Worm (Caenorhabditis elegans): ENCODE data around the gene F20D1.22.

F20D1.22 gene

DNA sequence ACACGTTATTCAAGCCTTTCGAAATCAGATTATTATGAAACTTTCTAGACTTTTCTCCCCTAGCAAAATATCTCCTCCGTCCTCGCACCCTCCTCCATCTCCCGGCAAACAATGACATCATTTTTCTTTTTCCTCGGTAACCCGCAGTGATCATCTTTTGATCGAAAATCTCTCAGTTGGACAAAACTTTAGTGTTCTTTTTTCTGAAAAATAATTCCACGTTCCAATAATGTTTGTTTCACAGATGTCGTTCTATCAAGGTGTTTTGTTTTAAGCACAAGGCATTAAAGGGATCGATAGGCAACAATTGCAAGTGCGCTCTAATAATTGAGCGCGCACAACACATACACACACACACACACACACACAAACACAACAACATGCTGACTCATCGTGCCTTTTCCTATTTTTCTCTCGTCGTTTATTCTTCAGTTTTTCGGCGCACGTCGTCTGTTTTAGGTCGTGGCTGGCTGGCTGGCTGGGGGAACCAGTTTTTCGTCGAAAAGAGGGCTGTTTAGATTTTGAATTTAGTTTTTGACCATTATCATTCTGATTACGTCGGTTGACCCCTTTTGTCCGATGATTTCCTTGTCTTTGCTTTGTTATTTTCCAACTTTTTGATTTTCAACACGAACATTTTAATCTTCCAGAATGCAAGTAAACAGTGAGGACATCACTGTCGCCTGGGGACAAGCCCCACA, 9.0 kb downstream of the F20D1.22 start, which contains the start of gene F20D1.3 (continued):
- TF ChIP-seq nhr-77 (tag; optimal IDR thresholded peaks at IDR 0.05): peak; percentile 29
- TF ChIP-seq hlh-11 (tag; optimal IDR thresholded peaks at IDR 0.05): peak; percentile 80
- no peak for TF ChIP-seq nhr-6 (tag; optimal IDR thresholded peaks at IDR 0.05)
- TF ChIP-seq lin-29 (GFP tag; IDR thresholded peaks at IDR 0.05): no peak
- no peak for TF ChIP-seq lin-39 (tag; optimal IDR thresholded peaks at IDR 0.05)

DNA sequence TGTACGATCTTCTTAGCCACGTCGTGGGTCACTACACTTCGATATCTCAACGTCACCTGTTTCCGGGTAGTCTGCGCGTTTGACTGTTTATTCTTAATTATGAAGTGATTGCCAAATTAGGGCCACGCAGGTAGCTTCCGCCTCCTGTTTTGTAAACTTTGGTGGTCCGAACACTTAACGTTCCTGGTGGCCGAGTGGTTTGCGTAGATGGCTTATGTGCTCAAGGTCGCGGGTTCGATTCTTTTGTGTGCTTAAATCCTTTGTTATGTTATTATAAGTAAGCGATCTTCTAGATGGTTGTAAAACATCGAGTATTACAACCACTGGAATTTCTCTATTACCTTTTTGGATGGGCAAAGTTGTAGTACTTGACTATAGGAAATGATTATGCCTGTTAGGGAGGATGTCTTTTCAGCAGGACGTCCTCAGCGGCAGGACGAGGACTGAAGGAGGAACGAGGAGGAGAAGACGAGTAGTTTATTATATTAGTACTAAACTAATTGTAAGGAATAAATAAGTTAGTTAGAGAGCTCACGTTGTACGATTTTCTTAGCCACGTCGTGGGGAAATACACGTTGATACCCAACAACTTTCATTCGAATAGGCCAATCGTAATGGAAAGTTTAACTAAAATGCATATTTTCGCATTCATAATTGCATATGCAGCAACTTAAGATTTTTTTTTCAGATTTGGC, 10.4 kb downstream of the F20D1.22 start:
- TF ChIP-seq nhr-42 (GFP tag; IDR thresholded peaks at IDR 0.05): no peak
- peak; percentile 44 for TF ChIP-seq ces-1 (GFP tag; optimal IDR thresholded peaks at IDR 0.05)
- TF ChIP-seq lim-7 (GFP tag; IDR thresholded peaks at IDR 0.05): 0 out of 2 replicates have a peak, but pooled peaks have one; percentile 13
- TF ChIP-seq F26F4.8 (GFP tag; conservative IDR thresholded peaks at IDR 0.05): 0 out of 2 replicates have a peak, but pooled peaks have one; percentile 19
- peak; percentile 14 for TF ChIP-seq mes-2 (tag; optimal IDR thresholded peaks at IDR 0.05; ENCODE audit: poor library complexity, severe bottlenecking)
- TF ChIP-seq Y75B8A.6 (GFP tag; IDR thresholded peaks at IDR 0.05): no peak
- peak; percentile 91 for TF ChIP-seq aha-1 (tag)
- TF ChIP-seq madf-9 (GFP tag; conservative IDR thresholded peaks at IDR 0.05): no peak
- 0 out of 2 replicates have a peak, but pooled peaks have one; percentile 35 for TF ChIP-seq snpc-1.2 (GFP tag; IDR thresholded peaks at IDR 0.05)

DNA sequence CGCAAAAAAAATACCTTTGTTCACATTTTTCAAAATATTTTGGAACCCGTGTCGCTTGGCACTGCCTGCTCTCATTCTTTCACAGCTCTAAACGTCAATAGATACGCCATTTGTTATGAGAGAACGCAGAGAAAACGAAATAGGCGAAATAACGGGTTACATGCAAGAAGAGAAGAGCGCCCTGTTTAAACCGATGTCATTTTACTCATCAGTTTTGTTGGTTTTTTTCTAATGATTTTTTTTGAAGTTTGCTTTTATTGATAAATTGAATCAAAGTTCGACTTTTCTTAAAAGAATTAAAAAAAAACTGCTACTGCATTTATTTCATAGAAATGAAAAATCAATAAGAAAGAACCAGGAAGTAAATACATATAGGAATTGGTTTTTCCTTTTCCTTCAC, 12.1 kb downstream of the F20D1.22 start:
- peak; percentile 32 for TF ChIP-seq ztf-7 (tag; optimal IDR thresholded peaks at IDR 0.05)
- no peak for TF ChIP-seq Y105C5A.15 (GFP tag; IDR thresholded peaks at IDR 0.05)
- peak; percentile 13; the same call in 1 of the 2 replicates for TF ChIP-seq lin-38 (GFP tag; IDR thresholded peaks at IDR 0.05)
- no peak for TF ChIP-seq dmd-8 (GFP tag; IDR thresholded peaks at IDR 0.05)
- TF ChIP-seq tag-97 (GFP tag; IDR thresholded peaks at IDR 0.05): no peak
- TF ChIP-seq daf-19 (GFP tag; conservative IDR thresholded peaks at IDR 0.05): no peak
- no peak for TF ChIP-seq pha-4 (GFP tag; IDR thresholded peaks at IDR 0.05)
- peak; percentile 62 for TF ChIP-seq pha-4 (tag; optimal IDR thresholded peaks at IDR 0.05)
- TF ChIP-seq lin-39 (tag; optimal IDR thresholded peaks at IDR 0.05): no peak
- no peak for TF ChIP-seq nhr-6 (tag; optimal IDR thresholded peaks at IDR 0.05)
- no peak for TF ChIP-seq mxl-3 (GFP tag; optimal IDR thresholded peaks at IDR 0.05)
- no peak for TF ChIP-seq daf-8 (GFP tag; IDR thresholded peaks at IDR 0.05)
- TF ChIP-seq ZK337.2 (GFP tag; IDR thresholded peaks at IDR 0.05): no peak
- TF ChIP-seq lin-13 (GFP tag; optimal IDR thresholded peaks at IDR 0.05): peak; percentile 58
- TF ChIP-seq ama-1 (optimal IDR thresholded peaks at IDR 0.05): peak; percentile 76
- TF ChIP-seq ceh-20 (GFP tag; IDR thresholded peaks at IDR 0.05): no peak
- no peak for TF ChIP-seq nhr-76 (tag; optimal IDR thresholded peaks at IDR 0.05)
- TF ChIP-seq set-16 (GFP tag; IDR thresholded peaks at IDR 0.05): no peak
- no peak for TF ChIP-seq zag-1 (tag; optimal IDR thresholded peaks at IDR 0.05)
- peak; percentile 13 for TF ChIP-seq hlh-11 (tag; optimal IDR thresholded peaks at IDR 0.05)
- TF ChIP-seq dmd-9 (GFP tag; IDR thresholded peaks at IDR 0.05): no peak
- TF ChIP-seq aha-1 (tag): no peak
- no peak for TF ChIP-seq lin-15B (tag; optimal IDR thresholded peaks at IDR 0.05)
- peak; percentile 27; the same call in 1 of the 2 replicates for TF ChIP-seq T26A8.4 (GFP tag; IDR thresholded peaks at IDR 0.05)
- TF ChIP-seq dpl-1 (GFP tag; optimal IDR thresholded peaks at IDR 0.05): no peak
- no peak for TF ChIP-seq lin-29 (GFP tag; IDR thresholded peaks at IDR 0.05)
- no peak for TF ChIP-seq attf-4 (tag; optimal IDR thresholded peaks at IDR 0.05)
- no peak for TF ChIP-seq nhr-41 (GFP tag; IDR thresholded peaks at IDR 0.05)
- no peak for TF ChIP-seq F26F4.8 (GFP tag; conservative IDR thresholded peaks at IDR 0.05)
- TF ChIP-seq nhr-25 (tag; optimal IDR thresholded peaks at IDR 0.05; ENCODE audit: borderline replicate concordance, insufficient read depth): peak; percentile 55
- no peak for TF ChIP-seq rbr-2 (tag; optimal IDR thresholded peaks at IDR 0.05)
- peak; percentile 47 for TF ChIP-seq mes-2 (tag; optimal IDR thresholded peaks at IDR 0.05; ENCODE audit: poor library complexity, severe bottlenecking)
- peak; percentile 62 for TF ChIP-seq mep-1 (tag; optimal IDR thresholded peaks at IDR 0.05)
- no peak for TF ChIP-seq zfp-2 (tag; optimal IDR thresholded peaks at IDR 0.05)
- TF ChIP-seq ceh-82 (tag; optimal IDR thresholded peaks at IDR 0.05): no peak
- TF ChIP-seq dve-1 (tag; optimal IDR thresholded peaks at IDR 0.05; ENCODE audit: insufficient read depth): peak; percentile 53
- no peak for TF ChIP-seq lim-7 (GFP tag; IDR thresholded peaks at IDR 0.05)
- no peak for TF ChIP-seq unc-62 (GFP tag; optimal IDR thresholded peaks at IDR 0.05 in 1 of 2)
- TF ChIP-seq unc-62 (tag; optimal IDR thresholded peaks at IDR 0.05): no peak

Measured in whole organism, L4 larva.